Fruit fly (Drosophila melanogaster): ENCODE data around the gene CG9372.

DNA sequence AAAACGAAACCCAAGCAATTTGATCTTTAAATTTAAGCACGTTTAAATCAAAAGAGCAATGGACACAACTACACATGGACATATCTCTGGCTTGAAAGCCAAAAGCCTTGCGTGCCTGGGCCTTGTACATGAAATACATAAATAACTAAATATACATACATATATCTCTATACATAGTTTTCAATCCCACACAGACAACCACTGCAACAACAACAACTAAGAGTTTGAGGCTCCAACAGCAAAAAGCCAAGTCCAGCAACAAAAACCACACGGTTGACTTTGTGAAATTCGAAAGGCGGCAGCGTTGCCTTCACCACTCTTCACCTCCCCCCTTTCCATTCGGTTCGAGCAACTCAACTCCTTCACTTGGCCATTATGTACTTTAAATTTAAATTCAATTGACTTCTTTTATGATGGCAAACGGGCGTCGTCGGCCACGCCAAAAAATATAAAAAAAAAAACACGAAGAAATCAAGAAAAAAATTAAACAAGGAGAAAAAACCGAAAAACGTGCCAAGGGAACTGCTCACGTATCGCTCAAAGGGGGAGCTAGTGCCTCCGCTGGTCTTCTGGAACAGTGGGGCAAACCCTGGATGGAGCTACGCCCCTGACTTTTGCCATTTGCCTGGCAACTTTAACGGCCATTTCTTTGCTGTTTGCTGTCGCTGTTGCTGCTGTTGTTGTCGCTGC lies 45.9 kb upstream of the CG9372 start:
- TF ChIP-seq Myc (optimal IDR thresholded peaks at IDR 0.05) (no peak), jim (GFP tag; optimal IDR thresholded peaks at IDR 0.05) (no peak), usp (GFP tag; optimal IDR thresholded peaks at IDR 0.05) (no peak), h (GFP tag; optimal IDR thresholded peaks at IDR 0.05) (no peak), Mio (GFP tag; optimal IDR thresholded peaks at IDR 0.05) (no peak), N (GFP tag; optimal IDR thresholded peaks at IDR 0.05) (no peak)
